Worm (Caenorhabditis elegans) whole organism, young adult: ENCODE measurements around the gene szy-4.

ENCODE experiments used
- ceh-100 ChIP-seq: fragments of 200-800 bp; sonication (Bioruptor generic); IDR thresholded peaks from 2 replicates; pipeline ENCODE4 v1.3.6; 2022; ENCODE audit warnings: missing genetic modification reagents, missing genetic modification characterization, missing compliant biosample characterization
- hlh-26 ChIP-seq: fragments of 200-800 bp; sonication (Bioruptor generic); conservative IDR thresholded peaks from 2 replicates; pipeline ENCODE4 v1.3.6; 2022; ENCODE audit warnings: missing genetic modification reagents, missing genetic modification characterization, missing compliant biosample characterization
- lir-1 ChIP-seq: fragments of 200-800 bp; sonication (Bioruptor generic); conservative IDR thresholded peaks from 2 replicates; pipeline ENCODE4 v1.3.6; 2022; ENCODE audit warnings: missing genetic modification reagents, missing genetic modification characterization, missing compliant biosample characterization
- nfya-1 ChIP-seq: sonication (generic microtip); optimal IDR thresholded peaks from 2 replicates; lab custom pipeline; 2017; ENCODE audit warnings: antibody characterized with exemption, missing compliant biosample characterization, missing genetic modification characterization, borderline replicate concordance; ENCODE audit not compliant: insufficient read depth
- nfya-2 ChIP-seq: fragments of 200-800 bp; sonication (Bioruptor generic); IDR thresholded peaks from 2 replicates; pipeline ENCODE4 v1.3.6; 2022; ENCODE audit warnings: missing genetic modification reagents, missing genetic modification characterization, missing compliant biosample characterization
- nhr-120 ChIP-seq: fragments of 200-800 bp; sonication (Bioruptor generic); IDR thresholded peaks from 2 replicates; pipeline ENCODE4 v1.3.6; 2022; ENCODE audit warnings: missing genetic modification characterization, missing compliant biosample characterization
- pha-4 ChIP-seq: fragments of 150-350 bp; sonication (generic microtip); optimal IDR thresholded peaks from 2 replicates; lab custom pipeline; 2014; ENCODE audit warnings: missing biosample characterization, missing genetic modification reagents, missing genetic modification characterization

DNA sequence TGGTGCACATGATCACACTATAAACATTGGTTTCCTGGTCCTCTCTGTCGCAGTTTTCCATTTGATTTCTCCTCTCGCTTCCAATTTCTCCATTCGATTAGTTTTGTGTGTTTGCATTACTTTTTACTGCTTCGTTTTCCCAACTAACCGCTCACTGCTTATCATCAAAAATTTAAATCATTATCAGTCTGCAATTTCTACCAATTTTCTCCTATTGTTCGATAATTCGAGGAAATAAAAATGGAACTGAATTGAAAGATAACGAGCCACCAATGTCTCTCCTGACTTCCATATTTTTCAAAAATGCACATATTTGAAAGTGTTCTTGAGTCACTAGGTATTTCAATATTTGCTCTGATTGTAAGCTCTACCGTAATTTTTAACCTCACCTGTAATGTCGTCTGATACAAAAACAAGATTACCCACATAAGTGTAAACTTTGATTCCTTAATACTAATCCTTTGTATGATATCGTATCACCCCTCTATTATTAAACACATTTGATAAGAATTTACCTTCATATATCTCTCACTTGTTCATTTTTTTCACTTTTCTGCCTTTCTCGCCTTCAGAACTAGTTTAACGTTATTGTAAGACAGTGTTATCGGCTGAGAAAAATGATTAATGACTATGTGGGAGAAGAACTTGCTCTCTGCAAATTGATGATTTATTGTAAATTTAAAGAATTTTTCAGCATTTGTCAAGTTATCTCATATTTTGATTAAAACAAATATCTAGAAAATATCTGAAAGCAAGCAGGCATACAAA, 20.3 kb upstream of the szy-4 start:
- no peak for TF ChIP-seq nfya-1 (tag; lab: Kevin White, UChicago)
- no peak for TF ChIP-seq hlh-26 (GFP tag; lab: Robert Waterston, UW)
- TF ChIP-seq lir-1 (GFP tag; lab: Robert Waterston, UW) = no peak
- TF ChIP-seq nhr-120 = no peak
- no peak for TF ChIP-seq nfya-2
- no peak for TF ChIP-seq ceh-100 (GFP tag; lab: Robert Waterston, UW)
- no peak for TF ChIP-seq pha-4 (tag; lab: Kevin White, UChicago)
